Worm (Caenorhabditis elegans) whole organism, midembryonic: ENCODE measurements around the gene Y46H3A.4.

Experiments used
- T22C8.4 ChIP-seq: fragments of 200-800 bp; sonication (Bioruptor generic); IDR thresholded peaks from 2 replicates; pipeline ENCODE4 v1.3.6; 2022; ENCODE audit warnings: missing genetic modification characterization, missing compliant biosample characterization
- flt-1 ChIP-seq: fragments of 200-800 bp; sonication (Bioruptor generic); IDR thresholded peaks from 2 replicates; pipeline ENCODE4 v1.3.6; 2022; ENCODE audit warnings: missing genetic modification characterization, missing compliant biosample characterization
- klf-2 ChIP-seq: fragments of 200-800 bp; sonication (Bioruptor generic); conservative IDR thresholded peaks from 2 replicates; pipeline ENCODE4 v1.3.6; 2022; ENCODE audit warnings: missing genetic modification reagents, missing genetic modification characterization, missing compliant biosample characterization
- tab-1 ChIP-seq: fragments of 200-800 bp; sonication (Bioruptor generic); IDR thresholded peaks from 2 replicates; pipeline ENCODE4 v1.3.6; 2022; ENCODE audit warnings: missing genetic modification characterization, missing compliant biosample characterization
- ztf-23 ChIP-seq: fragments of 200-800 bp; sonication (Bioruptor generic); IDR thresholded peaks from 2 replicates; pipeline ENCODE4 v1.3.6; 2022; ENCODE audit warnings: missing genetic modification reagents, missing genetic modification characterization, missing compliant biosample characterization

ce11 chrV:1820016-1820415, 9.1 kb upstream of the Y46H3A.4 start:
- no peak for TF ChIP-seq klf-2 (GFP tag; lab: Robert Waterston, UW)
- no peak for TF ChIP-seq tab-1 (GFP tag; lab: Robert Waterston, UW)
- TF ChIP-seq T22C8.4 (GFP tag; lab: Robert Waterston, UW): no peak
- no peak for TF ChIP-seq ztf-23 (GFP tag; lab: Robert Waterston, UW)
- TF ChIP-seq flt-1: no peak
